Worm (Caenorhabditis elegans) whole organism, L3 larva: ENCODE results near the gene cth-2.
"Not testable (repeated sequence)": the region's sequence is repeated elsewhere in the genome, so short reads cannot be mapped to it uniquely, and the experiment has no call there.

ENCODE experiments used
- ZK546.5 ChIP-seq: sonication (generic microtip); optimal IDR thresholded peaks from 2 replicates; lab custom pipeline; 2017; ENCODE audit warnings: missing biosample characterization, missing genetic modification characterization
- aly-2 ChIP-seq: fragments of 150-350 bp; optimal IDR thresholded peaks from 2 replicates; lab custom pipeline; 2014; ENCODE audit warnings: missing biosample characterization, missing genetic modification characterization
- ama-1 ChIP-seq: fragments of 150-350 bp; optimal IDR thresholded peaks from 2 replicates; lab custom pipeline; 2018
- ceh-16 ChIP-seq: sonication (generic microtip); optimal IDR thresholded peaks from 2 replicates; lab custom pipeline; 2017; ENCODE audit warnings: missing biosample characterization, missing genetic modification characterization
- ceh-28 ChIP-seq: fragments of 150-350 bp; optimal IDR thresholded peaks from 2 replicates; lab custom pipeline; 2014; ENCODE audit warnings: missing biosample characterization, missing genetic modification reagents, missing genetic modification characterization
- ceh-82 ChIP-seq: fragments of 150-350 bp; optimal IDR thresholded peaks from 2 replicates; lab custom pipeline; 2014; ENCODE audit warnings: missing biosample characterization, missing genetic modification characterization
- ceh-9 ChIP-seq: sonication (generic microtip); optimal IDR thresholded peaks from 2 replicates; lab custom pipeline; 2018; ENCODE audit warnings: missing biosample characterization, missing genetic modification characterization
- egl-27 ChIP-seq: sonication (generic microtip); optimal IDR thresholded peaks from 4 replicates; lab custom pipeline; 2017; ENCODE audit warnings: missing biosample characterization, missing genetic modification reagents, missing genetic modification characterization
- egl-5 ChIP-seq: fragments of 150-350 bp; optimal IDR thresholded peaks from 2 replicates; lab custom pipeline; 2017; ENCODE audit warnings: missing biosample characterization, missing genetic modification reagents, missing genetic modification characterization, inconsistent platforms
- elt-1 ChIP-seq: fragments of 150-350 bp; optimal IDR thresholded peaks from 2 replicates; lab custom pipeline; 2014; ENCODE audit warnings: missing biosample characterization, missing genetic modification characterization
- elt-2 ChIP-seq: sonication (generic microtip); optimal IDR thresholded peaks from 2 replicates; lab custom pipeline; 2016; ENCODE audit warnings: missing genetic modification reagents, mild to moderate bottlenecking, missing genetic modification characterization, missing compliant biosample characterization
- eor-1 ChIP-seq, 2 experiments: fragments of 150-350 bp; optimal IDR thresholded peaks; 2 replicates each; lab custom pipeline; 2014 to 2018; ENCODE audit warnings: missing biosample characterization in 2 of 2, missing genetic modification characterization in 2 of 2
- fkh-10 ChIP-seq: sonication (generic microtip); optimal IDR thresholded peaks from 2 replicates; lab custom pipeline; 2017; ENCODE audit warnings: missing biosample characterization, missing genetic modification reagents, missing genetic modification characterization
- fkh-2 ChIP-seq: fragments of 150-350 bp; optimal IDR thresholded peaks from 2 replicates; lab custom pipeline; 2014; ENCODE audit warnings: missing biosample characterization, missing genetic modification reagents, missing genetic modification characterization
- fos-1 ChIP-seq: fragments of 150-350 bp; optimal IDR thresholded peaks from 2 replicates; lab custom pipeline; 2014; ENCODE audit warnings: missing biosample characterization, missing genetic modification characterization
- hmg-11 ChIP-seq: sonication (generic microtip); optimal IDR thresholded peaks from 2 replicates; lab custom pipeline; 2016; ENCODE audit warnings: missing genetic modification characterization, missing compliant biosample characterization
- jun-1 ChIP-seq: fragments of 150-350 bp; optimal IDR thresholded peaks from 2 replicates; lab custom pipeline; 2014; ENCODE audit warnings: missing biosample characterization, missing genetic modification reagents, missing genetic modification characterization
- lin-39 ChIP-seq: fragments of 150-350 bp; optimal IDR thresholded peaks from 2 replicates; lab custom pipeline; 2018; ENCODE audit warnings: missing biosample characterization, missing genetic modification reagents, missing genetic modification characterization
- mml-1 ChIP-seq: fragments of 150-350 bp; sonication (generic microtip); optimal IDR thresholded peaks from 3 replicates; lab custom pipeline; 2014; ENCODE audit warnings: missing biosample characterization, missing genetic modification characterization
- nfya-1 ChIP-seq: sonication (generic microtip); optimal IDR thresholded peaks from 2 replicates; lab custom pipeline; 2017; ENCODE audit warnings: missing genetic modification characterization, mild to moderate bottlenecking, missing compliant biosample characterization, antibody characterized with exemption, moderate library complexity; ENCODE audit not compliant: insufficient read depth
- nhr-11 ChIP-seq: fragments of 150-350 bp; optimal IDR thresholded peaks from 2 replicates; lab custom pipeline; 2014; ENCODE audit warnings: missing biosample characterization, missing genetic modification characterization
- nhr-12 ChIP-seq: fragments of 150-350 bp; optimal IDR thresholded peaks from 2 replicates; lab custom pipeline; 2014; ENCODE audit warnings: missing biosample characterization, missing genetic modification characterization
- nhr-23 ChIP-seq: fragments of 150-350 bp; optimal IDR thresholded peaks from 2 replicates; lab custom pipeline; 2014; ENCODE audit warnings: missing biosample characterization, missing genetic modification reagents, missing genetic modification characterization
- nhr-237 ChIP-seq: fragments of 150-350 bp; optimal IDR thresholded peaks from 2 replicates; lab custom pipeline; 2014; ENCODE audit warnings: missing biosample characterization, missing genetic modification characterization
- nhr-25 ChIP-seq: sonication (generic microtip); optimal IDR thresholded peaks from 2 replicates; lab custom pipeline; 2017; ENCODE audit warnings: missing biosample characterization, missing genetic modification characterization
- nhr-28 ChIP-seq: fragments of 150-350 bp; optimal IDR thresholded peaks from 2 replicates; lab custom pipeline; 2014; ENCODE audit warnings: missing biosample characterization, missing genetic modification characterization
- nhr-43 ChIP-seq: sonication (generic microtip); optimal IDR thresholded peaks from 2 replicates; lab custom pipeline; 2016; ENCODE audit warnings: mild to moderate bottlenecking, missing genetic modification characterization, missing compliant biosample characterization; ENCODE audit not compliant: poor library complexity, severe bottlenecking
- nhr-67 ChIP-seq: fragments of 150-350 bp; optimal IDR thresholded peaks from 2 replicates; lab custom pipeline; 2014; ENCODE audit warnings: missing biosample characterization, missing genetic modification characterization
- nhr-77 ChIP-seq: fragments of 150-350 bp; optimal IDR thresholded peaks from 2 replicates; lab custom pipeline; 2014; ENCODE audit warnings: missing biosample characterization, missing genetic modification characterization
- pha-4 ChIP-seq: fragments of 150-350 bp; optimal IDR thresholded peaks from 2 replicates; lab custom pipeline; 2014; ENCODE audit warnings: missing biosample characterization, missing genetic modification reagents, missing genetic modification characterization
- pqm-1 ChIP-seq: fragments of 150-350 bp; optimal IDR thresholded peaks from 2 replicates; lab custom pipeline; 2017; ENCODE audit warnings: missing biosample characterization, missing genetic modification characterization, inconsistent platforms
- sea-2 ChIP-seq: fragments of 150-350 bp; sonication (generic microtip); optimal IDR thresholded peaks from 4 replicates; lab custom pipeline; 2014; ENCODE audit warnings: missing biosample characterization, missing genetic modification reagents, missing genetic modification characterization
- skn-1 ChIP-seq: fragments of 150-350 bp; optimal IDR thresholded peaks from 2 replicates; lab custom pipeline; 2014; ENCODE audit warnings: missing biosample characterization, missing genetic modification characterization
- snpc-4 ChIP-seq: fragments of 150-350 bp; optimal IDR thresholded peaks from 2 replicates; lab custom pipeline; 2014; ENCODE audit warnings: missing biosample characterization, missing genetic modification characterization
- unc-62 ChIP-seq: fragments of 150-350 bp; sonication (generic microtip); optimal IDR thresholded peaks from 4 replicates; lab custom pipeline; 2014; ENCODE audit warnings: missing biosample characterization, missing genetic modification reagents, missing genetic modification characterization
- zag-1 ChIP-seq: fragments of 150-350 bp; optimal IDR thresholded peaks from 2 replicates; lab custom pipeline; 2014; ENCODE audit warnings: missing biosample characterization, missing genetic modification characterization
- ztf-11 ChIP-seq: fragments of 150-350 bp; optimal IDR thresholded peaks from 2 replicates; lab custom pipeline; 2014; ENCODE audit warnings: missing biosample characterization, missing genetic modification characterization

cth-2 gene

DNA sequence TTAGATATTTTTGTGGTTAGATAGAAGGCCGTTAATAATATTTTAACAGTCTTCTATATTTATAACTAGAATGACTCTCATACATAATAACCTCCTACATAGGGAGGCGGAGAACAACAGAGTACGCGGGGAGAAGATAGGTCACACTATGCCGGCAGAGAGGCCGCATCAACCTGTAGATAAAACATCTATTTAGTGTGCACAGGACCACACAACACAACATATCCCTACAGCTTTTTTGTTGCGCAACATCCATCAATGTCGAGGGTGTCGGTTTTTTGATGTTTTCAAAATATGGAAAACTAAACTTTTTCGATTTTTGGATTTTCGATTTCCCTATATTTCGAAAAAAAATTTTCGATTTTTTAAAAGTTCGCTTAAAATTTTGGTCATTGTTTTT lies 33.1 kb upstream of the cth-2 start:
- TF ChIP-seq ama-1 (lab: Kevin White, UChicago), result no peak
- no peak for TF ChIP-seq unc-62
- TF ChIP-seq fkh-2 (tag; lab: Kevin White, UChicago), result no peak
- TF ChIP-seq egl-5, result no peak
- no peak for TF ChIP-seq nhr-43
- TF ChIP-seq nhr-25 (tag; lab: Kevin White, UChicago), result no peak
- TF ChIP-seq ceh-82 (tag; lab: Kevin White, UChicago), result no peak
- TF ChIP-seq egl-27, result no peak
- TF ChIP-seq nfya-1 (tag; lab: Kevin White, UChicago), result no peak
- TF ChIP-seq nhr-77 (tag; lab: Kevin White, UChicago), result no peak
- no peak for TF ChIP-seq hmg-11 (tag; lab: Kevin White, UChicago)
- no peak for TF ChIP-seq aly-2 (tag; lab: Kevin White, UChicago)
- no peak for TF ChIP-seq eor-1 (tag; optimal IDR thresholded peaks at IDR 0.05; lab: Kevin White, UChicago)
- TF ChIP-seq nhr-11 (tag; lab: Kevin White, UChicago), result no peak

DNA sequence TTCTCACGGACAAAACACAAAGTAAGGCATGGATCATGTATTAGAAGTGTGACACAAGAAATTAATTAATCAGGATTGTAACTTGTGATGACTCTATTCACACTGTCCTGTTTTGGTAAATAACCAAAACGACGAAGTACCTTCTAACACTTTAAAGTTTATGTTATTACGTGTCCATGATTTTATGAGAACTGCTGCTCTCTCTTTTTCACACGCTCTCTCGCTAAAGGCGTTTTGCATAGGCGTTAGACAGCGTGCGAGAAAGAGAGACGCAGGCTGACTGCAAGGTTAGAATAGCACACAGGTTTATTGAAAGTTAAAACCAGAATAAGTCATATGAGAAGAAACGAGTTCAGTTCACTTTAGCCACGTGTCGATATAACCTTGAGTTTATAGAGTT lies 32.3 kb upstream of the cth-2 start:
- TF ChIP-seq nhr-12 (tag; lab: Kevin White, UChicago) (no peak), fkh-10 (GFP tag; lab: Kevin White, UChicago) (no peak), ceh-82 (tag; lab: Kevin White, UChicago) (no peak), pqm-1 (tag; lab: Kevin White, UChicago) (no peak), nhr-25 (tag; lab: Kevin White, UChicago) (peak; percentile 71), ZK546.5 (no peak), nhr-11 (tag; lab: Kevin White, UChicago) (no peak), egl-5 (peak; percentile 31), nhr-23 (tag; lab: Kevin White, UChicago) (no peak), egl-27 (no peak), skn-1 (tag; lab: Kevin White, UChicago) (no peak), aly-2 (tag; lab: Kevin White, UChicago) (no peak), elt-1 (tag; lab: Kevin White, UChicago) (no peak), jun-1 (no peak)

DNA sequence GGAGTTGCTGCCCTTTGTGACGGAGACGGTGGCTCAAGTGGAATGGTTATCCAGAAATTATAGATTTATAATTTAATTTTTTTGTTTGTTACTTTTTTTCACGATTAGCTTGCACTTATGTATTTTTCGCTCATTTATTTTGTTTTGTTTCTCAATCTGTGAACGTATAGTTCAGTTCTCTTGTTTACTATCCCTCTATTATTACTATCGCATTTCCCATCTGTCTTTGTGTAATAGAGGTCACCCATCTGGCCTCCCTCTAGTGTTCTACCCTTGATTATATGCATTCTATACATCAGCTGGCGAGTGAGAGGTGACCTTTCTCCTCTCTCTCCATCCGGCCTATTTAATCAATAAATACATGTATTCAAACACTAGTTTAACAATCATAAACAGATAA lies 26.3 kb upstream of the cth-2 start, which contains the start of the genes T02G5.14 and T02G5.15:
Gene T02G5.14 (plus strand): TSS at position 301 of the 400 bp plus-strand sequence.
Gene T02G5.15 (plus strand): TSS at position 301 of the 400 bp plus-strand sequence.
- not testable (repeated sequence) for TF ChIP-seq sea-2; pha-4 (tag; lab: Kevin White, UChicago); hmg-11 (tag; lab: Kevin White, UChicago)

DNA sequence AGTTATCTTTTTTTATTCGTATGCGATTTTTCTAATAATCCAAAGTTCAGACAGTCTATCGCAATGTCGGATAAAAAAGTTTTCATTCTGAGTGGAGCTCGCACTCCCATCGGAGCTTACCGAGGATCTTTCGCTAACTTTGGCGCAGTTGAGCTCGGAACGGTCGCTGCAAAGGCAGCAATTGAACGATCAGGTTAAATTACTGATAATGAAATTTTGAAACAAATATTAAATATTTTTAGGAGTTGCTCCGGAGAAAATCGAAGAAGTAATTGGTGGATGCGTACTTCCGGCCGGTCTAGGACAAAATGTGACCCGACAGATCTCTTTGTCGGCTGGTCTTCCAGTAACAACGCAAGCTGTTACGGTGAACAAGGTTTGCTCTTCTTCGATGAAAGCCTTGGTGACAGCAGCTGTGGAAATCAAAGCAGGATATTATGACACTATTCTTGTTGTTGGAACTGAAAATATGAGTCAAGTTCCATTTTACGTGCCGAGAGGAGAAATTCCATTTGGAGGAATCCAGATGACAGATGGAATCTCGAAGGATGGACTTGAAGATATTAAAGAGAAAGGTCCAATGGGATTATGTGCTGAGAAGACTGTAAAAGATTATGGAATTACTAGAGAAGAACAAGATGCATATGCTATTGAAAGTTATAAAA lies 17.9 kb upstream of the cth-2 start, which contains the start of gene T02G5.7:
Gene T02G5.7 (plus strand): TSS at position 51 of the 665 bp plus-strand sequence.
- TF ChIP-seq ceh-28 (tag; lab: Kevin White, UChicago) (no peak), nhr-23 (tag; lab: Kevin White, UChicago) (no peak), nhr-237 (no peak), ceh-16 (no peak), nhr-28 (tag; lab: Kevin White, UChicago) (no peak), ama-1 (lab: Kevin White, UChicago) (peak; percentile 17)

DNA sequence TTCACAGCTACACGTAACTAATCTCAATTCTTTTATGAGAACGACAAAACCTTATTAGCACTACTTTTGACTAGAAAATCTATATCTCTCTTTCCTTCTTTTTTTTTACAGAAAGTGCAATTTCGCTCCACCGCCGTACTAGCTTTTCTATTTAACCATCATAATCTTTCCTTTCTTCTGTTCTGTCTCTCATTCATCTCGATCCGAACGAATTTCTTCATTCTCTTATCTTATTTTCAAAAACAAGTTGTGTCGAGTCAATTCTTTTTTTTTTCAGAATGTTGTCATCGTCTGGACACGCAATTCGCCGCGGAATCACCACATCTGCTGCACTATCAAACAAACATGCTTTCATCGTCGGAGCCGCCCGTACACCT lies 15.8 kb upstream of the cth-2 start, which contains the start of gene kat-1:
Gene kat-1 (plus strand): TSS at position 278 of the 377 bp plus-strand sequence.
- no peak for TF ChIP-seq nhr-43
- TF ChIP-seq ceh-9 (tag; lab: Kevin White, UChicago), result no peak
- TF ChIP-seq elt-2 (tag; lab: Kevin White, UChicago), result no peak
- TF ChIP-seq lin-39, result no peak
- no peak for TF ChIP-seq zag-1 (tag; lab: Kevin White, UChicago)
- no peak for TF ChIP-seq fos-1 (tag; lab: Kevin White, UChicago)
- TF ChIP-seq ceh-28 (tag; lab: Kevin White, UChicago), result no peak
- TF ChIP-seq nhr-12 (tag; lab: Kevin White, UChicago), result no peak
- no peak for TF ChIP-seq nhr-77 (tag; lab: Kevin White, UChicago)
- no peak for TF ChIP-seq nhr-67 (tag; lab: Kevin White, UChicago)
- TF ChIP-seq ceh-16, result no peak
- TF ChIP-seq eor-1 (tag; optimal IDR thresholded peaks at IDR 0.05; lab: Kevin White, UChicago), result no peak
- no peak for TF ChIP-seq jun-1
- no peak for TF ChIP-seq mml-1 (tag; lab: Kevin White, UChicago)
- no peak for TF ChIP-seq snpc-4
- TF ChIP-seq ztf-11 (tag; lab: Kevin White, UChicago), result no peak
